Fruit fly (Drosophila melanogaster) ovary, adult (tissue): ENCODE results near the gene AP-1mu.
A peak's percentile ranks its signal among the peaks of the same experiment; 100 is the strongest.

Experiments used
- CG17801 ChIP-seq: fragments of 200-800 bp; optimal IDR thresholded peaks from 2 replicates; lab custom pipeline; 2019; ENCODE audit warnings: missing biosample characterization, mild to moderate bottlenecking, missing genetic modification characterization, moderate library complexity; ENCODE audit not compliant: partially characterized antibody

Gene AP-1mu

dm6 chr3R:9593408-9594250 lies 34.3 kb upstream of the AP-1mu start:
- TF ChIP-seq CG17801 (GFP tag; lab: Kevin White, UChicago) = peak; percentile 80

- no peak for TF ChIP-seq CG17801 (GFP tag; lab: Kevin White, UChicago)
Observed at dm6 chr3R:9591769-9592388, 32.6 kb upstream of the AP-1mu start.

dm6 chr3R:9590952-9591532 lies 31.7 kb upstream of the AP-1mu start, which contains the start of the genes bocks and CG8312:
Gene bocks (minus strand): TSS chr3R:9591002.
Gene CG8312 (plus strand): TSS chr3R:9591309.
- TF ChIP-seq CG17801 (GFP tag; lab: Kevin White, UChicago) = peak; percentile 40

dm6 chr3R:9586663-9587248 lies 27.4 kb upstream of the AP-1mu start, which contains the start of gene P58IPK:
Gene P58IPK (plus strand): TSS chr3R:9586942.
- peak; percentile 36 for TF ChIP-seq CG17801 (GFP tag; lab: Kevin White, UChicago)

- TF ChIP-seq CG17801 (GFP tag; lab: Kevin White, UChicago) = no peak
Observed at dm6 chr3R:9583122-9583521, 23.8 kb upstream of the AP-1mu start, which contains the start of gene CG33654. Gene CG33654 (minus strand): TSS chr3R:9583222.

dm6 chr3R:9581973-9582372 lies 22.6 kb upstream of the AP-1mu start:
- TF ChIP-seq CG17801 (GFP tag; lab: Kevin White, UChicago) = no peak

dm6 chr3R:9581089-9581520 lies 21.8 kb upstream of the AP-1mu start, which contains the start of gene CG8301:
Gene CG8301 (plus strand): TSS chr3R:9581306.
- TF ChIP-seq CG17801 (GFP tag; lab: Kevin White, UChicago) = peak; percentile 57

dm6 chr3R:9577382-9578137 lies 18.2 kb upstream of the AP-1mu start, which contains the start of the genes Kap-alpha3 and Son:
Gene Kap-alpha3 (minus strand): TSS chr3R:9577733.
Gene Son (plus strand): TSS chr3R:9578042.
- peak; percentile 90 for TF ChIP-seq CG17801 (GFP tag; lab: Kevin White, UChicago)

dm6 chr3R:9573812-9574587 lies 14.7 kb upstream of the AP-1mu start, which contains the start of gene CG9399:
Gene CG9399 (minus strand): TSS chr3R:9574211.
- peak; percentile 96 for TF ChIP-seq CG17801 (GFP tag; lab: Kevin White, UChicago)

dm6 chr3R:9572929-9573811 lies 13.8 kb upstream of the AP-1mu start:
- TF ChIP-seq CG17801 (GFP tag; lab: Kevin White, UChicago) = no peak

- no peak for TF ChIP-seq CG17801 (GFP tag; lab: Kevin White, UChicago)
Observed at dm6 chr3R:9571523-9571922, 12.2 kb upstream of the AP-1mu start, which contains the start of gene CG9396. Gene CG9396 (minus strand): TSS chr3R:9571623.

dm6 chr3R:9570657-9571056 lies 11.3 kb upstream of the AP-1mu start:
- no peak for TF ChIP-seq CG17801 (GFP tag; lab: Kevin White, UChicago)
